Worm (Caenorhabditis elegans) whole organism, midembryonic: ENCODE measurements around the gene F38B7.11.

Experiments used
- T22C8.4 ChIP-seq: fragments of 200-800 bp; sonication (Bioruptor generic); IDR thresholded peaks from 2 replicates; pipeline ENCODE4 v1.3.6; 2022; ENCODE audit warnings: missing genetic modification characterization, missing compliant biosample characterization
- cog-1 ChIP-seq: sonication (generic microtip); optimal IDR thresholded peaks from 2 replicates; lab custom pipeline; 2016; ENCODE audit warnings: missing genetic modification characterization, missing compliant biosample characterization
- flt-1 ChIP-seq: fragments of 200-800 bp; sonication (Bioruptor generic); IDR thresholded peaks from 2 replicates; pipeline ENCODE4 v1.3.6; 2022; ENCODE audit warnings: missing genetic modification characterization, missing compliant biosample characterization
- klf-2 ChIP-seq: fragments of 200-800 bp; sonication (Bioruptor generic); conservative IDR thresholded peaks from 2 replicates; pipeline ENCODE4 v1.3.6; 2022; ENCODE audit warnings: missing genetic modification reagents, missing genetic modification characterization, missing compliant biosample characterization
- med-1 ChIP-seq: sonication (generic microtip); optimal IDR thresholded peaks from 2 replicates; lab custom pipeline; 2017; ENCODE audit warnings: missing genetic modification characterization, mild to moderate bottlenecking, missing compliant biosample characterization, antibody characterized with exemption, missing genetic modification reagents; ENCODE audit not compliant: insufficient read depth
- ref-1 ChIP-seq: fragments of 200-800 bp; sonication (Bioruptor generic); conservative IDR thresholded peaks from 2 replicates; pipeline ENCODE4 v1.3.6; 2022; ENCODE audit warnings: missing genetic modification reagents, missing genetic modification characterization, missing compliant biosample characterization
- tab-1 ChIP-seq: fragments of 200-800 bp; sonication (Bioruptor generic); IDR thresholded peaks from 2 replicates; pipeline ENCODE4 v1.3.6; 2022; ENCODE audit warnings: missing genetic modification characterization, missing compliant biosample characterization
- ztf-23 ChIP-seq: fragments of 200-800 bp; sonication (Bioruptor generic); IDR thresholded peaks from 2 replicates; pipeline ENCODE4 v1.3.6; 2022; ENCODE audit warnings: missing genetic modification reagents, missing genetic modification characterization, missing compliant biosample characterization
- ztf-29 ChIP-seq: fragments of 200-800 bp; sonication (Bioruptor generic); IDR thresholded peaks from 2 replicates; pipeline ENCODE4 v1.3.6; 2022; ENCODE audit warnings: missing genetic modification reagents, missing genetic modification characterization, missing compliant biosample characterization

Gene F38B7.11

ce11 chrV:11589433-11589832 lies 42.5 kb downstream of the F38B7.11 start, which contains the start of gene srx-82:
TSS of gene srx-82 (plus strand) at chrV:11589733.
- no peak for TF ChIP-seq T22C8.4 (GFP tag; lab: Robert Waterston, UW)
- TF ChIP-seq flt-1 (GFP tag; lab: Robert Waterston, UW) = no peak

ce11 chrV:11593427-11593826 lies 46.5 kb downstream of the F38B7.11 start, which contains the start of gene srx-80:
TSS of gene srx-80 (plus strand) at chrV:11593727.
- no peak for TF ChIP-seq tab-1 (GFP tag; lab: Robert Waterston, UW)
- no peak for TF ChIP-seq med-1
- TF ChIP-seq ztf-23 (GFP tag; lab: Robert Waterston, UW) = no peak
- TF ChIP-seq flt-1 (GFP tag; lab: Robert Waterston, UW) = no peak
- no peak for TF ChIP-seq T22C8.4 (GFP tag; lab: Robert Waterston, UW)
- TF ChIP-seq ref-1 (GFP tag; lab: Robert Waterston, UW) = no peak
- no peak for TF ChIP-seq cog-1 (tag; lab: Kevin White, UChicago)
- no peak for TF ChIP-seq ztf-29 (GFP tag; lab: Robert Waterston, UW)
- TF ChIP-seq klf-2 (GFP tag; lab: Robert Waterston, UW) = no peak

- no peak for TF ChIP-seq tab-1 (GFP tag; lab: Robert Waterston, UW)
These were observed 47.0 kb downstream of the F38B7.11 start for ce11 chrV:11593888-11594287.
